Worm (Caenorhabditis elegans) whole organism, L4 larva: ENCODE results near the gene sas-5.

Experiments
- D1046.2 ChIP-seq: fragments of 200-800 bp; sonication (Bioruptor generic); IDR thresholded peaks from 2 replicates; pipeline ENCODE4 v1.3.6; 2022; ENCODE audit warnings: missing genetic modification characterization, missing compliant biosample characterization
- F10B5.3 ChIP-seq: sonication (generic microtip); optimal IDR thresholded peaks from 2 replicates; lab custom pipeline; 2016; ENCODE audit warnings: mild to moderate bottlenecking, missing genetic modification characterization, missing compliant biosample characterization
- F26F4.8 ChIP-seq: fragments of 200-800 bp; sonication (Bioruptor generic); conservative IDR thresholded peaks from 2 replicates; pipeline ENCODE4 v1.3.6; 2022; ENCODE audit warnings: missing genetic modification characterization, missing compliant biosample characterization
- F37D6.2 ChIP-seq: sonication (generic microtip); optimal IDR thresholded peaks from 2 replicates; lab custom pipeline; 2016; ENCODE audit warnings: mild to moderate bottlenecking, missing genetic modification characterization, missing compliant biosample characterization
- T20F7.1 ChIP-seq: fragments of 200-800 bp; sonication (Bioruptor generic); optimal IDR thresholded peaks from 2 replicates; lab custom pipeline; 2018; ENCODE audit warnings: mild to moderate bottlenecking, missing genetic modification characterization, missing compliant biosample characterization
- T26A8.4 ChIP-seq: fragments of 200-800 bp; sonication (Bioruptor generic); IDR thresholded peaks from 2 replicates; pipeline ENCODE4 v1.3.6; 2022; ENCODE audit warnings: missing genetic modification characterization, missing compliant biosample characterization
- Y48G9A.11 ChIP-seq: fragments of 200-800 bp; sonication (Bioruptor generic); IDR thresholded peaks from 2 replicates; pipeline ENCODE4 v1.3.6; 2022; ENCODE audit warnings: missing genetic modification reagents, missing genetic modification characterization, missing compliant biosample characterization
- Y5F2A.4 ChIP-seq: fragments of 200-800 bp; sonication (Bioruptor generic); optimal IDR thresholded peaks from 2 replicates; lab custom pipeline; 2018; ENCODE audit warnings: mild to moderate bottlenecking, missing genetic modification characterization, missing compliant biosample characterization
- ZK546.5 ChIP-seq, 2 experiments: sonication (generic microtip); optimal IDR thresholded peaks; 2 replicates each; lab custom pipeline; 2017; ENCODE audit warnings: missing biosample characterization in 2 of 2, missing genetic modification characterization in 2 of 2
- ama-1 ChIP-seq: fragments of 150-350 bp; optimal IDR thresholded peaks from 2 replicates; lab custom pipeline; 2014; ENCODE audit warnings: inconsistent platforms, mixed read lengths
- attf-4 ChIP-seq: sonication (generic microtip); optimal IDR thresholded peaks from 3 replicates; lab custom pipeline; 2017; ENCODE audit warnings: missing biosample characterization, missing genetic modification characterization
- ceh-62 ChIP-seq: sonication (generic microtip); optimal IDR thresholded peaks from 2 replicates; lab custom pipeline; 2017; ENCODE audit warnings: missing biosample characterization, missing genetic modification characterization
- ceh-82 ChIP-seq: sonication (generic microtip); optimal IDR thresholded peaks from 2 replicates; lab custom pipeline; 2017; ENCODE audit warnings: missing biosample characterization, missing genetic modification characterization
- cey-2 ChIP-seq: sonication (generic microtip); optimal IDR thresholded peaks from 3 replicates; lab custom pipeline; 2017; ENCODE audit warnings: missing genetic modification characterization, mild to moderate bottlenecking, missing compliant biosample characterization, antibody characterized with exemption, borderline replicate concordance; ENCODE audit not compliant: insufficient read depth
- ctbp-1 ChIP-seq: fragments of 200-800 bp; sonication (Bioruptor generic); IDR thresholded peaks from 2 replicates; pipeline ENCODE4 v1.3.6; 2022; ENCODE audit warnings: missing genetic modification reagents, missing genetic modification characterization, missing compliant biosample characterization
- daf-12 ChIP-seq: fragments of 150-350 bp; optimal IDR thresholded peaks from 2 replicates; lab custom pipeline; 2014; ENCODE audit warnings: missing biosample characterization, missing genetic modification reagents, missing genetic modification characterization
- daf-16 ChIP-seq, 3 experiments: sonication (generic microtip); optimal IDR thresholded peaks; 2 replicates each; lab custom pipeline; 2016 to 2017; ENCODE audit warnings: missing genetic modification characterization in 3 of 3, missing genetic modification reagents in 3 of 3, mild to moderate bottlenecking in 2 of 3, missing compliant biosample characterization in 2 of 3, missing biosample characterization in 1 of 3, moderate library complexity in 1 of 3
- dmd-6 ChIP-seq: fragments of 200-800 bp; sonication (Bioruptor generic); IDR thresholded peaks from 2 replicates; pipeline ENCODE4 v1.3.6; 2022; ENCODE audit warnings: missing genetic modification reagents, missing genetic modification characterization, missing compliant biosample characterization
- dmd-8 ChIP-seq: fragments of 200-800 bp; sonication (Bioruptor generic); IDR thresholded peaks from 2 replicates; pipeline ENCODE4 v1.3.6; 2022; ENCODE audit warnings: missing genetic modification characterization, missing compliant biosample characterization
- dmd-9 ChIP-seq: fragments of 200-800 bp; sonication (Bioruptor generic); IDR thresholded peaks from 2 replicates; pipeline ENCODE4 v1.3.6; 2022; ENCODE audit warnings: missing genetic modification reagents, missing genetic modification characterization, missing compliant biosample characterization
- egl-27 ChIP-seq: sonication (generic microtip); optimal IDR thresholded peaks from 3 replicates; lab custom pipeline; 2017; ENCODE audit warnings: missing biosample characterization, missing genetic modification reagents, missing genetic modification characterization
- egl-43 ChIP-seq: fragments of 200-800 bp; sonication (Bioruptor generic); IDR thresholded peaks from 2 replicates; pipeline ENCODE4 v1.3.6; 2022; ENCODE audit warnings: missing genetic modification reagents, missing genetic modification characterization, missing compliant biosample characterization
- fkh-10 ChIP-seq: fragments of 150-350 bp; optimal IDR thresholded peaks from 2 replicates; lab custom pipeline; 2014; ENCODE audit warnings: missing biosample characterization, missing genetic modification reagents, missing genetic modification characterization
- fos-1 ChIP-seq: fragments of 150-350 bp; optimal IDR thresholded peaks from 2 replicates; lab custom pipeline; 2014; ENCODE audit warnings: missing biosample characterization, missing genetic modification characterization
- gei-8 ChIP-seq: fragments of 200-800 bp; sonication (Bioruptor generic); optimal IDR thresholded peaks from 2 replicates; lab custom pipeline; 2018; ENCODE audit warnings: mild to moderate bottlenecking, missing genetic modification characterization, missing compliant biosample characterization
- hif-1 ChIP-seq, 2 experiments: sonication (generic microtip); optimal IDR thresholded peaks; 2 replicates each; lab custom pipeline; 2016 to 2017; ENCODE audit warnings: missing compliant biosample characterization in 2 of 2, missing genetic modification characterization in 2 of 2, missing genetic modification reagents in 2 of 2, missing genotype in 2 of 2, mild to moderate bottlenecking in 1 of 2
- hmg-1.1 ChIP-seq: fragments of 200-800 bp; sonication (Bioruptor generic); IDR thresholded peaks from 2 replicates; pipeline ENCODE4 v1.3.6; 2022; ENCODE audit warnings: missing genetic modification reagents, missing genetic modification characterization, missing compliant biosample characterization
- jun-1 ChIP-seq: fragments of 150-350 bp; optimal IDR thresholded peaks from 2 replicates; lab custom pipeline; 2014; ENCODE audit warnings: missing biosample characterization, missing genetic modification reagents, missing genetic modification characterization
- lim-7 ChIP-seq: fragments of 200-800 bp; sonication (Bioruptor generic); IDR thresholded peaks from 2 replicates; pipeline ENCODE4 v1.3.6; 2022; ENCODE audit warnings: missing genetic modification characterization, missing compliant biosample characterization
- lin-13 ChIP-seq: fragments of 150-350 bp; optimal IDR thresholded peaks from 2 replicates; lab custom pipeline; 2014; ENCODE audit warnings: missing biosample characterization, missing genetic modification reagents, missing genetic modification characterization
- lin-15B ChIP-seq: fragments of 150-350 bp; sonication (generic microtip); optimal IDR thresholded peaks from 3 replicates; lab custom pipeline; 2014; ENCODE audit warnings: missing biosample characterization, missing genetic modification characterization
- lsy-2 ChIP-seq, 2 experiments: fragments of 150-350 bp in 1 of 2; sonication (generic microtip) in 1 of 2; optimal IDR thresholded peaks; 2 replicates each; lab custom pipeline; 2014 to 2017; ENCODE audit warnings: missing biosample characterization in 2 of 2, missing genetic modification characterization in 2 of 2
- nhr-11 ChIP-seq: fragments of 150-350 bp; optimal IDR thresholded peaks from 2 replicates; lab custom pipeline; 2014; ENCODE audit warnings: missing biosample characterization, missing genetic modification characterization
- nhr-111 ChIP-seq: fragments of 200-800 bp; sonication (Bioruptor generic); optimal IDR thresholded peaks from 2 replicates; lab custom pipeline; 2018; ENCODE audit warnings: mild to moderate bottlenecking, missing genetic modification characterization, missing compliant biosample characterization
- nhr-237 ChIP-seq: sonication (generic microtip); optimal IDR thresholded peaks from 2 replicates; lab custom pipeline; 2017; ENCODE audit warnings: missing biosample characterization, missing genetic modification characterization
- nhr-25 ChIP-seq: sonication (generic microtip); optimal IDR thresholded peaks from 2 replicates; lab custom pipeline; 2017; ENCODE audit warnings: missing genetic modification characterization, mild to moderate bottlenecking, missing compliant biosample characterization, antibody characterized with exemption, moderate library complexity, borderline replicate concordance; ENCODE audit not compliant: insufficient read depth
- nhr-28 ChIP-seq: fragments of 150-350 bp; optimal IDR thresholded peaks from 2 replicates; lab custom pipeline; 2014; ENCODE audit warnings: missing biosample characterization, missing genetic modification characterization
- nhr-42 ChIP-seq: fragments of 200-800 bp; sonication (Bioruptor generic); IDR thresholded peaks from 2 replicates; pipeline ENCODE4 v1.3.6; 2022; ENCODE audit warnings: missing genetic modification characterization, missing compliant biosample characterization
- nhr-6 ChIP-seq: fragments of 150-350 bp; optimal IDR thresholded peaks from 2 replicates; lab custom pipeline; 2014; ENCODE audit warnings: missing biosample characterization, missing genetic modification characterization
- pqm-1 ChIP-seq: sonication (generic microtip); optimal IDR thresholded peaks from 2 replicates; lab custom pipeline; 2017; ENCODE audit warnings: missing biosample characterization, missing genetic modification characterization
- rbr-2 ChIP-seq: sonication (generic microtip); optimal IDR thresholded peaks from 2 replicates; lab custom pipeline; 2016; ENCODE audit warnings: missing genotype, missing genetic modification characterization, missing compliant biosample characterization
- skn-1 ChIP-seq: fragments of 150-350 bp; optimal IDR thresholded peaks from 2 replicates; lab custom pipeline; 2014; ENCODE audit warnings: missing biosample characterization, missing genetic modification characterization
- snpc-4 ChIP-seq: fragments of 150-350 bp; optimal IDR thresholded peaks from 2 replicates; lab custom pipeline; 2014; ENCODE audit warnings: missing biosample characterization, missing genetic modification characterization
- unc-130 ChIP-seq: sonication (generic microtip); optimal IDR thresholded peaks from 2 replicates; lab custom pipeline; 2016; ENCODE audit warnings: missing genetic modification reagents, missing genetic modification characterization, missing compliant biosample characterization
- unc-39 ChIP-seq: sonication (generic microtip); optimal IDR thresholded peaks from 2 replicates; lab custom pipeline; 2017; ENCODE audit warnings: missing biosample characterization, missing genetic modification characterization
- unc-62 ChIP-seq, 3 experiments: fragments of 150-350 bp in 1 of 3; sonication (generic microtip); optimal IDR thresholded peaks in 2 of 3; peaks in 1 of 3; 1 replicate in 1 of 3; 2 replicates in 2 of 3; lab custom pipeline; 2014 to 2017; ENCODE audit warnings: missing biosample characterization in 3 of 3, missing genetic modification characterization in 3 of 3, missing genetic modification reagents in 3 of 3, missing genotype in 1 of 3
- zip-11 ChIP-seq: fragments of 200-800 bp; sonication (Bioruptor generic); IDR thresholded peaks from 2 replicates; pipeline ENCODE4 v1.3.6; 2022; ENCODE audit warnings: missing genetic modification characterization, missing compliant biosample characterization
- ztf-11 ChIP-seq: fragments of 150-350 bp; optimal IDR thresholded peaks from 2 replicates; lab custom pipeline; 2014; ENCODE audit warnings: missing biosample characterization, missing genetic modification characterization
- ztf-7 ChIP-seq: fragments of 150-350 bp; optimal IDR thresholded peaks from 2 replicates; lab custom pipeline; 2014; ENCODE audit warnings: missing biosample characterization, missing genetic modification characterization

The sas-5 gene

ce11 chrV:11572803-11573490, 37.6 kb upstream of the sas-5 start, which contains the start of the genes H12C20.7 and nhr-68 (continued):
- peak; percentile 50 for TF ChIP-seq nhr-11 (tag; lab: Kevin White, UChicago)
- TF ChIP-seq F10B5.3 (tag; lab: Kevin White, UChicago) = no peak
- peak; percentile 84 for TF ChIP-seq T20F7.1
- TF ChIP-seq F26F4.8 (GFP tag; lab: Robert Waterston, UW) = no peak
- peak; percentile 96 for TF ChIP-seq cey-2 (tag; lab: Kevin White, UChicago)
- TF ChIP-seq, all 104 proteins: peak for 56

ce11 chrV:11574563-11574962, 36.0 kb upstream of the sas-5 start:
- TF ChIP-seq daf-16 (GFP tag; optimal IDR thresholded peaks at IDR 0.05; lab: Kevin White, UChicago) (no peak), daf-16 (tag; optimal IDR thresholded peaks at IDR 0.05; lab: Kevin White, UChicago) (peak; percentile 52), nhr-237 (tag; lab: Kevin White, UChicago) (no peak), dmd-6 (GFP tag; lab: Robert Waterston, UW) (peak; percentile 57), nhr-28 (tag; lab: Kevin White, UChicago) (peak; percentile 39), lin-15B (no peak), ama-1 (lab: Kevin White, UChicago) (no peak), daf-12 (tag; lab: Kevin White, UChicago) (no peak), lsy-2 (tag; optimal IDR thresholded peaks at IDR 0.05; lab: Kevin White, UChicago) (peak in 1 of 2 experiments; percentile 72), nhr-111 (GFP tag; lab: Kevin White, UChicago) (no peak), hmg-1.1 (GFP tag; lab: Robert Waterston, UW) (no peak), dmd-9 (GFP tag; lab: Robert Waterston, UW) (no peak), gei-8 (GFP tag; lab: Kevin White, UChicago) (no peak), zip-11 (no peak), D1046.2 (GFP tag; lab: Robert Waterston, UW) (no peak), Y48G9A.11 (no peak), fkh-10 (GFP tag; lab: Kevin White, UChicago) (no peak), ceh-82 (tag; lab: Kevin White, UChicago) (no peak), nhr-42 (no peak), Y5F2A.4 (no peak), T26A8.4 (GFP tag; lab: Robert Waterston, UW) (no peak), snpc-4 (no peak), unc-39 (tag; lab: Kevin White, UChicago) (no peak), fos-1 (tag; lab: Kevin White, UChicago) (no peak), F37D6.2 (tag; lab: Kevin White, UChicago) (no peak), F10B5.3 (tag; lab: Kevin White, UChicago) (no peak), egl-27 (no peak), pqm-1 (tag; lab: Kevin White, UChicago) (no peak), ceh-62 (tag; lab: Kevin White, UChicago) (no peak), lin-13 (GFP tag; lab: Kevin White, UChicago) (no peak), egl-43 (GFP tag; lab: Robert Waterston, UW) (no peak), jun-1 (tag; lab: Kevin White, UChicago) (no peak), nhr-25 (no peak), dmd-8 (no peak), attf-4 (tag; lab: Kevin White, UChicago) (no peak)

- TF ChIP-seq hif-1 (tag; optimal IDR thresholded peaks at IDR 0.05; lab: Kevin White, UChicago) = no peak
- TF ChIP-seq ztf-11 = no peak
- TF ChIP-seq hmg-1.1 (GFP tag; lab: Robert Waterston, UW) = no peak
- TF ChIP-seq unc-62 (GFP tag; optimal IDR thresholded peaks at IDR 0.05 in 1 of 2; lab: Kevin White, UChicago) = no peak
- no peak for TF ChIP-seq unc-62 (tag; optimal IDR thresholded peaks at IDR 0.05; lab: Kevin White, UChicago)
- no peak for TF ChIP-seq rbr-2 (tag; lab: Kevin White, UChicago)
- no peak for TF ChIP-seq lim-7 (GFP tag; lab: Robert Waterston, UW)
- TF ChIP-seq T20F7.1 = no peak
- TF ChIP-seq ctbp-1 (GFP tag; lab: Robert Waterston, UW) = no peak
- TF ChIP-seq nhr-6 (tag; lab: Kevin White, UChicago) = no peak
- no peak for TF ChIP-seq fkh-10 (GFP tag; lab: Kevin White, UChicago)
- no peak for TF ChIP-seq daf-16 (GFP tag; optimal IDR thresholded peaks at IDR 0.05; lab: Kevin White, UChicago)
- TF ChIP-seq daf-16 (tag; optimal IDR thresholded peaks at IDR 0.05; lab: Kevin White, UChicago) = no peak
- no peak for TF ChIP-seq unc-130
- TF ChIP-seq D1046.2 (GFP tag; lab: Robert Waterston, UW) = no peak
- TF ChIP-seq ZK546.5 (tag; optimal IDR thresholded peaks at IDR 0.05; lab: Kevin White, UChicago) = no peak
- no peak for TF ChIP-seq ztf-7 (tag; lab: Kevin White, UChicago)
- TF ChIP-seq skn-1 = no peak
Measured at ce11 chrV:11580826-11581225, 29.7 kb upstream of the sas-5 start, which contains the start of gene srx-90. Gene srx-90, plus strand, starts transcription at chrV:11581126.
